Worm (Caenorhabditis elegans) whole organism, midembryonic: ENCODE measurements around the gene srbc-22.
"Not testable (repeated sequence)": the region's sequence is repeated elsewhere in the genome, so short reads cannot be mapped to it uniquely, and the experiment has no call there.

Source experiments
- T22C8.4 ChIP-seq: fragments of 200-800 bp; sonication (Bioruptor generic); IDR thresholded peaks from 2 replicates; pipeline ENCODE4 v1.3.6; 2022; ENCODE audit warnings: missing genetic modification characterization, missing compliant biosample characterization
- cog-1 ChIP-seq: sonication (generic microtip); optimal IDR thresholded peaks from 2 replicates; lab custom pipeline; 2016; ENCODE audit warnings: missing genetic modification characterization, missing compliant biosample characterization
- flt-1 ChIP-seq: fragments of 200-800 bp; sonication (Bioruptor generic); IDR thresholded peaks from 2 replicates; pipeline ENCODE4 v1.3.6; 2022; ENCODE audit warnings: missing genetic modification characterization, missing compliant biosample characterization
- klf-2 ChIP-seq: fragments of 200-800 bp; sonication (Bioruptor generic); conservative IDR thresholded peaks from 2 replicates; pipeline ENCODE4 v1.3.6; 2022; ENCODE audit warnings: missing genetic modification reagents, missing genetic modification characterization, missing compliant biosample characterization
- med-1 ChIP-seq: sonication (generic microtip); optimal IDR thresholded peaks from 2 replicates; lab custom pipeline; 2017; ENCODE audit warnings: missing genetic modification characterization, mild to moderate bottlenecking, missing compliant biosample characterization, antibody characterized with exemption, missing genetic modification reagents; ENCODE audit not compliant: insufficient read depth
- ref-1 ChIP-seq: fragments of 200-800 bp; sonication (Bioruptor generic); conservative IDR thresholded peaks from 2 replicates; pipeline ENCODE4 v1.3.6; 2022; ENCODE audit warnings: missing genetic modification reagents, missing genetic modification characterization, missing compliant biosample characterization
- tab-1 ChIP-seq: fragments of 200-800 bp; sonication (Bioruptor generic); IDR thresholded peaks from 2 replicates; pipeline ENCODE4 v1.3.6; 2022; ENCODE audit warnings: missing genetic modification characterization, missing compliant biosample characterization
- ztf-23 ChIP-seq: fragments of 200-800 bp; sonication (Bioruptor generic); IDR thresholded peaks from 2 replicates; pipeline ENCODE4 v1.3.6; 2022; ENCODE audit warnings: missing genetic modification reagents, missing genetic modification characterization, missing compliant biosample characterization
- ztf-29 ChIP-seq: fragments of 200-800 bp; sonication (Bioruptor generic); IDR thresholded peaks from 2 replicates; pipeline ENCODE4 v1.3.6; 2022; ENCODE audit warnings: missing genetic modification reagents, missing genetic modification characterization, missing compliant biosample characterization

Gene srbc-22

ce11 chrV:2132675-2133074, 24.3 kb upstream of the srbc-22 start:
- TF ChIP-seq T22C8.4 (GFP tag; lab: Robert Waterston, UW) (no peak), flt-1 (GFP tag; lab: Robert Waterston, UW) (no peak), ztf-23 (GFP tag; lab: Robert Waterston, UW) (0 out of 2 replicates have a peak, but pooled peaks have one; percentile 17)

ce11 chrV:2133512-2133911, 23.4 kb upstream of the srbc-22 start:
- TF ChIP-seq cog-1 (no peak), T22C8.4 (GFP tag; lab: Robert Waterston, UW) (no peak), ztf-23 (GFP tag; lab: Robert Waterston, UW) (no peak), ref-1 (no peak), tab-1 (GFP tag; lab: Robert Waterston, UW) (no peak), ztf-29 (no peak)

ce11 chrV:2134340-2134739, 22.6 kb upstream of the srbc-22 start:
- TF ChIP-seq tab-1 (GFP tag; lab: Robert Waterston, UW) = no peak
- TF ChIP-seq ztf-23 (GFP tag; lab: Robert Waterston, UW) = no peak
- no peak for TF ChIP-seq flt-1 (GFP tag; lab: Robert Waterston, UW)
- no peak for TF ChIP-seq ref-1
- no peak for TF ChIP-seq klf-2 (GFP tag; lab: Robert Waterston, UW)
- no peak for TF ChIP-seq cog-1
- no peak for TF ChIP-seq T22C8.4 (GFP tag; lab: Robert Waterston, UW)
- no peak for TF ChIP-seq med-1 (GFP tag; lab: Kevin White, UChicago)

- TF ChIP-seq med-1 (GFP tag; lab: Kevin White, UChicago) = no peak
- TF ChIP-seq flt-1 (GFP tag; lab: Robert Waterston, UW) = no peak
- TF ChIP-seq klf-2 (GFP tag; lab: Robert Waterston, UW) = no peak
- no peak for TF ChIP-seq cog-1
- no peak for TF ChIP-seq T22C8.4 (GFP tag; lab: Robert Waterston, UW)
These were observed 21.6 kb upstream of the srbc-22 start for ce11 chrV:2135323-2135722.

- TF ChIP-seq med-1 (GFP tag; lab: Kevin White, UChicago) (no peak), ztf-23 (GFP tag; lab: Robert Waterston, UW) (no peak)
These were observed 19.9 kb upstream of the srbc-22 start for ce11 chrV:2137010-2137409.

- TF ChIP-seq T22C8.4 (GFP tag; lab: Robert Waterston, UW) (no peak), med-1 (GFP tag; lab: Kevin White, UChicago) (no peak), ztf-29 (no peak), flt-1 (GFP tag; lab: Robert Waterston, UW) (no peak), cog-1 (no peak), tab-1 (GFP tag; lab: Robert Waterston, UW) (no peak), ztf-23 (GFP tag; lab: Robert Waterston, UW) (no peak), ref-1 (no peak), klf-2 (GFP tag; lab: Robert Waterston, UW) (no peak)
These were observed 18.6 kb upstream of the srbc-22 start for ce11 chrV:2138287-2138686.

- TF ChIP-seq cog-1 = no peak
These were observed 17.0 kb upstream of the srbc-22 start, which contains the start of gene F22F7.7 for ce11 chrV:2139918-2140317. F22F7.7 (minus strand) TSS chrV:2140042.

ce11 chrV:2144408-2144807, 12.5 kb upstream of the srbc-22 start, which contains the start of gene F22F7.12:
F22F7.12 (minus strand) TSS chrV:2144508.
- TF ChIP-seq flt-1 (GFP tag; lab: Robert Waterston, UW); med-1 (GFP tag; lab: Kevin White, UChicago); ref-1: not testable (repeated sequence)

- TF ChIP-seq tab-1 (GFP tag; lab: Robert Waterston, UW) = no peak
- no peak for TF ChIP-seq med-1 (GFP tag; lab: Kevin White, UChicago)
- no peak for TF ChIP-seq klf-2 (GFP tag; lab: Robert Waterston, UW)
- no peak for TF ChIP-seq ztf-23 (GFP tag; lab: Robert Waterston, UW)
- no peak for TF ChIP-seq T22C8.4 (GFP tag; lab: Robert Waterston, UW)
- no peak for TF ChIP-seq cog-1
- TF ChIP-seq ztf-29 = no peak
- no peak for TF ChIP-seq ref-1
- TF ChIP-seq flt-1 (GFP tag; lab: Robert Waterston, UW) = no peak
These were observed 10.9 kb upstream of the srbc-22 start, which contains the start of gene str-52 for ce11 chrV:2146044-2146443. str-52 (minus strand) TSS chrV:2146144.

ce11 chrV:2146795-2147194, 10.1 kb upstream of the srbc-22 start, which contains the start of gene srbc-20:
srbc-20 (plus strand) TSS chrV:2147095.
- TF ChIP-seq med-1 (GFP tag; lab: Kevin White, UChicago) (no peak), cog-1 (no peak), tab-1 (GFP tag; lab: Robert Waterston, UW) (no peak), flt-1 (GFP tag; lab: Robert Waterston, UW) (no peak), ztf-29 (no peak), ref-1 (no peak), klf-2 (GFP tag; lab: Robert Waterston, UW) (no peak), T22C8.4 (GFP tag; lab: Robert Waterston, UW) (no peak), ztf-23 (GFP tag; lab: Robert Waterston, UW) (no peak)

ce11 chrV:2149432-2149831, 7.5 kb upstream of the srbc-22 start, which contains the start of gene C45H4.21:
C45H4.21 (minus strand) TSS chrV:2149532.
- TF ChIP-seq ref-1 = no peak
- TF ChIP-seq med-1 (GFP tag; lab: Kevin White, UChicago) = no peak
- TF ChIP-seq ztf-23 (GFP tag; lab: Robert Waterston, UW) = no peak
- TF ChIP-seq cog-1 = no peak
- no peak for TF ChIP-seq flt-1 (GFP tag; lab: Robert Waterston, UW)
- no peak for TF ChIP-seq klf-2 (GFP tag; lab: Robert Waterston, UW)
- no peak for TF ChIP-seq tab-1 (GFP tag; lab: Robert Waterston, UW)
- no peak for TF ChIP-seq ztf-29
- no peak for TF ChIP-seq T22C8.4 (GFP tag; lab: Robert Waterston, UW)
